Worm (Caenorhabditis elegans) whole organism, L4 larva: ENCODE measurements around the gene ril-2.

Experiments
- F37D6.2 ChIP-seq: sonication (generic microtip); optimal IDR thresholded peaks from 2 replicates; lab custom pipeline; 2016; ENCODE audit warnings: mild to moderate bottlenecking, missing genetic modification characterization, missing compliant biosample characterization
- F44E2.7 ChIP-seq: fragments of 200-800 bp; sonication (Bioruptor generic); IDR thresholded peaks from 2 replicates; pipeline ENCODE4 v2.1.2; 2022; ENCODE audit warnings: missing genetic modification characterization, missing compliant biosample characterization
- T20F7.1 ChIP-seq: fragments of 200-800 bp; sonication (Bioruptor generic); optimal IDR thresholded peaks from 2 replicates; lab custom pipeline; 2018; ENCODE audit warnings: mild to moderate bottlenecking, missing genetic modification characterization, missing compliant biosample characterization
- T26A8.4 ChIP-seq: fragments of 200-800 bp; sonication (Bioruptor generic); IDR thresholded peaks from 2 replicates; pipeline ENCODE4 v1.3.6; 2022; ENCODE audit warnings: missing genetic modification characterization, missing compliant biosample characterization
- Y5F2A.4 ChIP-seq: fragments of 200-800 bp; sonication (Bioruptor generic); optimal IDR thresholded peaks from 2 replicates; lab custom pipeline; 2018; ENCODE audit warnings: mild to moderate bottlenecking, missing genetic modification characterization, missing compliant biosample characterization
- Y75B8A.6 ChIP-seq: fragments of 200-800 bp; sonication (Bioruptor generic); IDR thresholded peaks from 2 replicates; pipeline ENCODE4 v1.3.6; 2022; ENCODE audit warnings: missing genetic modification reagents, missing genetic modification characterization, missing compliant biosample characterization
- ama-1 ChIP-seq: fragments of 150-350 bp; optimal IDR thresholded peaks from 2 replicates; lab custom pipeline; 2014; ENCODE audit warnings: inconsistent platforms, mixed read lengths
- ceh-82 ChIP-seq: sonication (generic microtip); optimal IDR thresholded peaks from 2 replicates; lab custom pipeline; 2017; ENCODE audit warnings: missing biosample characterization, missing genetic modification characterization
- daf-12 ChIP-seq: fragments of 150-350 bp; optimal IDR thresholded peaks from 2 replicates; lab custom pipeline; 2014; ENCODE audit warnings: missing biosample characterization, missing genetic modification reagents, missing genetic modification characterization
- daf-16 ChIP-seq, 3 experiments: sonication (generic microtip); optimal IDR thresholded peaks; 2 replicates each; lab custom pipeline; 2016 to 2017; ENCODE audit warnings: missing genetic modification characterization in 3 of 3, missing genetic modification reagents in 3 of 3, mild to moderate bottlenecking in 2 of 3, missing compliant biosample characterization in 2 of 3, missing biosample characterization in 1 of 3, moderate library complexity in 1 of 3
- dmd-8 ChIP-seq: fragments of 200-800 bp; sonication (Bioruptor generic); IDR thresholded peaks from 2 replicates; pipeline ENCODE4 v1.3.6; 2022; ENCODE audit warnings: missing genetic modification characterization, missing compliant biosample characterization
- duxl-1 ChIP-seq: sonication (generic microtip); optimal IDR thresholded peaks from 2 replicates; lab custom pipeline; 2016; ENCODE audit warnings: mild to moderate bottlenecking, missing genetic modification characterization, moderate library complexity, missing compliant biosample characterization; ENCODE audit not compliant: poor library complexity
- dve-1 ChIP-seq: sonication (generic microtip); optimal IDR thresholded peaks from 2 replicates; lab custom pipeline; 2017; ENCODE audit warnings: antibody characterized with exemption, mild to moderate bottlenecking, missing genetic modification characterization, missing compliant biosample characterization; ENCODE audit not compliant: insufficient read depth
- egl-27 ChIP-seq: sonication (generic microtip); optimal IDR thresholded peaks from 3 replicates; lab custom pipeline; 2017; ENCODE audit warnings: missing biosample characterization, missing genetic modification reagents, missing genetic modification characterization
- hlh-30 ChIP-seq: sonication (generic microtip); optimal IDR thresholded peaks from 2 replicates; lab custom pipeline; 2017; ENCODE audit warnings: antibody characterized with exemption, mild to moderate bottlenecking, missing genetic modification characterization, missing compliant biosample characterization; ENCODE audit not compliant: insufficient read depth
- lim-7 ChIP-seq: fragments of 200-800 bp; sonication (Bioruptor generic); IDR thresholded peaks from 2 replicates; pipeline ENCODE4 v1.3.6; 2022; ENCODE audit warnings: missing genetic modification characterization, missing compliant biosample characterization
- lin-1 ChIP-seq: fragments of 200-800 bp; sonication (Bioruptor generic); IDR thresholded peaks from 2 replicates; pipeline ENCODE4 v1.3.6; 2022; ENCODE audit warnings: missing genetic modification reagents, missing genetic modification characterization, missing compliant biosample characterization
- lin-15B ChIP-seq: fragments of 150-350 bp; sonication (generic microtip); optimal IDR thresholded peaks from 3 replicates; lab custom pipeline; 2014; ENCODE audit warnings: missing biosample characterization, missing genetic modification characterization
- lin-38 ChIP-seq: fragments of 200-800 bp; sonication (Bioruptor generic); IDR thresholded peaks from 2 replicates; pipeline ENCODE4 v1.3.6; 2022; ENCODE audit warnings: missing genetic modification reagents, missing genetic modification characterization, missing compliant biosample characterization
- lin-39 ChIP-seq: fragments of 150-350 bp; optimal IDR thresholded peaks from 2 replicates; lab custom pipeline; 2014; ENCODE audit warnings: missing biosample characterization, missing genetic modification reagents, missing genetic modification characterization
- lir-3 ChIP-seq: sonication (generic microtip); optimal IDR thresholded peaks from 2 replicates; lab custom pipeline; 2016; ENCODE audit warnings: mild to moderate bottlenecking, missing genetic modification characterization, missing compliant biosample characterization
- mdl-1 ChIP-seq, 2 experiments: fragments of 150-350 bp in 1 of 2; sonication (generic microtip) in 1 of 2; optimal IDR thresholded peaks; 2 replicates each; lab custom pipeline; 2014 to 2017; ENCODE audit warnings: missing biosample characterization in 2 of 2, missing genetic modification characterization in 2 of 2
- mdt-29 ChIP-seq: fragments of 200-800 bp; sonication (Bioruptor generic); IDR thresholded peaks from 2 replicates; pipeline ENCODE4 v1.3.6; 2022; ENCODE audit warnings: missing genetic modification reagents, missing genetic modification characterization, missing compliant biosample characterization
- mep-1 ChIP-seq: fragments of 150-350 bp; sonication (generic microtip); optimal IDR thresholded peaks from 3 replicates; lab custom pipeline; 2014; ENCODE audit warnings: missing biosample characterization, missing genetic modification characterization
- mxl-2 ChIP-seq: fragments of 200-800 bp; sonication (Bioruptor generic); conservative IDR thresholded peaks from 2 replicates; pipeline ENCODE4 v1.3.6; 2022; ENCODE audit warnings: missing genetic modification reagents, missing genetic modification characterization, missing compliant biosample characterization
- nhr-10 ChIP-seq: fragments of 150-350 bp; optimal IDR thresholded peaks from 2 replicates; lab custom pipeline; 2014; ENCODE audit warnings: missing biosample characterization, missing genetic modification characterization
- nhr-102 ChIP-seq: sonication (generic microtip); optimal IDR thresholded peaks from 2 replicates; lab custom pipeline; 2016; ENCODE audit warnings: mild to moderate bottlenecking, missing genetic modification characterization, moderate library complexity, missing compliant biosample characterization
- nhr-111 ChIP-seq: fragments of 200-800 bp; sonication (Bioruptor generic); optimal IDR thresholded peaks from 2 replicates; lab custom pipeline; 2018; ENCODE audit warnings: mild to moderate bottlenecking, missing genetic modification characterization, missing compliant biosample characterization
- nhr-25 ChIP-seq: sonication (generic microtip); optimal IDR thresholded peaks from 2 replicates; lab custom pipeline; 2017; ENCODE audit warnings: missing genetic modification characterization, mild to moderate bottlenecking, missing compliant biosample characterization, antibody characterized with exemption, moderate library complexity, borderline replicate concordance; ENCODE audit not compliant: insufficient read depth
- nhr-28 ChIP-seq: fragments of 150-350 bp; optimal IDR thresholded peaks from 2 replicates; lab custom pipeline; 2014; ENCODE audit warnings: missing biosample characterization, missing genetic modification characterization
- nhr-42 ChIP-seq: fragments of 200-800 bp; sonication (Bioruptor generic); IDR thresholded peaks from 2 replicates; pipeline ENCODE4 v1.3.6; 2022; ENCODE audit warnings: missing genetic modification characterization, missing compliant biosample characterization
- nhr-48 ChIP-seq: sonication (generic microtip); optimal IDR thresholded peaks from 2 replicates; lab custom pipeline; 2016; ENCODE audit warnings: mild to moderate bottlenecking, missing genetic modification characterization, missing compliant biosample characterization
- nhr-6 ChIP-seq: fragments of 150-350 bp; optimal IDR thresholded peaks from 2 replicates; lab custom pipeline; 2014; ENCODE audit warnings: missing biosample characterization, missing genetic modification characterization
- php-3 ChIP-seq: fragments of 200-800 bp; sonication (Bioruptor generic); IDR thresholded peaks from 2 replicates; pipeline ENCODE4 v1.3.6; 2022; ENCODE audit warnings: missing genetic modification reagents, missing genetic modification characterization, missing compliant biosample characterization
- pqm-1 ChIP-seq: sonication (generic microtip); optimal IDR thresholded peaks from 2 replicates; lab custom pipeline; 2017; ENCODE audit warnings: missing biosample characterization, missing genetic modification characterization
- sdz-12 ChIP-seq: fragments of 200-800 bp; sonication (Bioruptor generic); optimal IDR thresholded peaks from 2 replicates; lab custom pipeline; 2018; ENCODE audit warnings: mild to moderate bottlenecking, missing genetic modification characterization, missing compliant biosample characterization
- set-16 ChIP-seq: fragments of 200-800 bp; sonication (Bioruptor generic); IDR thresholded peaks from 2 replicates; pipeline ENCODE4 v1.3.6; 2022; ENCODE audit warnings: missing genetic modification reagents, missing genetic modification characterization, missing compliant biosample characterization
- snpc-1.2 ChIP-seq: fragments of 200-800 bp; sonication (Bioruptor generic); IDR thresholded peaks from 2 replicates; pipeline ENCODE4 v1.3.6; 2022; ENCODE audit warnings: missing genetic modification reagents, missing genetic modification characterization, missing compliant biosample characterization
- snpc-4 ChIP-seq: fragments of 150-350 bp; optimal IDR thresholded peaks from 2 replicates; lab custom pipeline; 2014; ENCODE audit warnings: missing biosample characterization, missing genetic modification characterization
- spr-1 ChIP-seq: sonication (generic microtip); optimal IDR thresholded peaks from 2 replicates; lab custom pipeline; 2016; ENCODE audit warnings: mild to moderate bottlenecking, missing genetic modification characterization, missing compliant biosample characterization
- spr-3 ChIP-seq: fragments of 200-800 bp; sonication (Bioruptor generic); optimal IDR thresholded peaks from 2 replicates; lab custom pipeline; 2018; ENCODE audit warnings: mild to moderate bottlenecking, missing genetic modification characterization, missing compliant biosample characterization
- tag-97 ChIP-seq: fragments of 200-800 bp; sonication (Bioruptor generic); IDR thresholded peaks from 2 replicates; pipeline ENCODE4 v1.3.6; 2022; ENCODE audit warnings: missing genetic modification characterization, missing compliant biosample characterization
- unc-130 ChIP-seq: sonication (generic microtip); optimal IDR thresholded peaks from 2 replicates; lab custom pipeline; 2016; ENCODE audit warnings: missing genetic modification reagents, missing genetic modification characterization, missing compliant biosample characterization
- unc-39 ChIP-seq: sonication (generic microtip); optimal IDR thresholded peaks from 2 replicates; lab custom pipeline; 2017; ENCODE audit warnings: missing biosample characterization, missing genetic modification characterization
- zag-1 ChIP-seq: fragments of 150-350 bp; optimal IDR thresholded peaks from 2 replicates; lab custom pipeline; 2014; ENCODE audit warnings: missing biosample characterization, missing genetic modification characterization
- zip-11 ChIP-seq: fragments of 200-800 bp; sonication (Bioruptor generic); IDR thresholded peaks from 2 replicates; pipeline ENCODE4 v1.3.6; 2022; ENCODE audit warnings: missing genetic modification characterization, missing compliant biosample characterization
- zip-2 ChIP-seq: fragments of 150-350 bp; optimal IDR thresholded peaks from 2 replicates; lab custom pipeline; 2014; ENCODE audit warnings: missing biosample characterization, missing genetic modification characterization
- ztf-11 ChIP-seq: fragments of 150-350 bp; optimal IDR thresholded peaks from 2 replicates; lab custom pipeline; 2014; ENCODE audit warnings: missing biosample characterization, missing genetic modification characterization
- ztf-7 ChIP-seq: fragments of 150-350 bp; optimal IDR thresholded peaks from 2 replicates; lab custom pipeline; 2014; ENCODE audit warnings: missing biosample characterization, missing genetic modification characterization

The ril-2 gene

ce11 chrV:12599510-12600242 is 719 bp upstream of the ril-2 start, which contains the start of gene C14C10.5 (continued):
- no peak for TF ChIP-seq mxl-2 (GFP tag; lab: Robert Waterston, UW)
- no peak for TF ChIP-seq nhr-25 (tag; lab: Kevin White, UChicago)
- TF ChIP-seq sdz-12 (GFP tag; lab: Kevin White, UChicago), result no peak
- TF ChIP-seq duxl-1 (tag; lab: Kevin White, UChicago), result no peak
- no peak for TF ChIP-seq ceh-82 (tag; lab: Kevin White, UChicago)
- no peak for TF ChIP-seq ztf-7
- TF ChIP-seq lim-7 (GFP tag; lab: Robert Waterston, UW), result no peak
- TF ChIP-seq daf-16 (GFP tag; optimal IDR thresholded peaks at IDR 0.05; lab: Kevin White, UChicago), result no peak
- peak; percentile 79 for TF ChIP-seq daf-16 (tag; optimal IDR thresholded peaks at IDR 0.05; lab: Kevin White, UChicago)
- no peak for TF ChIP-seq dmd-8 (GFP tag; lab: Robert Waterston, UW)
- no peak for TF ChIP-seq unc-130 (GFP tag; lab: Kevin White, UChicago)
- no peak for TF ChIP-seq daf-12
- TF ChIP-seq T20F7.1 (GFP tag; lab: Kevin White, UChicago), result peak; percentile 41
- TF ChIP-seq F37D6.2 (tag; lab: Kevin White, UChicago), result no peak
- TF ChIP-seq lin-15B (tag; lab: Kevin White, UChicago), result no peak
- peak; percentile 48 for TF ChIP-seq dve-1 (tag; lab: Kevin White, UChicago)
- no peak for TF ChIP-seq pqm-1
- no peak for TF ChIP-seq T26A8.4 (GFP tag; lab: Robert Waterston, UW)
- no peak for TF ChIP-seq F44E2.7 (GFP tag; lab: Robert Waterston, UW)
- no peak for TF ChIP-seq ama-1 (lab: Kevin White, UChicago)
- no peak for TF ChIP-seq zag-1
- no peak for TF ChIP-seq lin-39 (tag; lab: Kevin White, UChicago)
- TF ChIP-seq mdl-1 (tag; optimal IDR thresholded peaks at IDR 0.05; lab: Kevin White, UChicago), result peak in 1 of 2 experiments; percentile 33

ce11 chrV:12596795-12597194 is 2.2 kb downstream of the ril-2 start:
- TF ChIP-seq nhr-6 (tag; lab: Kevin White, UChicago) (peak; percentile 85), tag-97 (GFP tag; lab: Robert Waterston, UW) (no peak), duxl-1 (tag; lab: Kevin White, UChicago) (peak; percentile 26), nhr-42 (no peak), php-3 (GFP tag; lab: Robert Waterston, UW) (no peak), lin-1 (GFP tag; lab: Robert Waterston, UW) (peak; percentile 66; the same call in 1 of the 2 replicates), snpc-4 (tag; lab: Kevin White, UChicago) (no peak), zip-2 (peak; percentile 54), zip-11 (no peak), nhr-102 (tag; lab: Kevin White, UChicago) (peak; percentile 49), T20F7.1 (GFP tag; lab: Kevin White, UChicago) (peak; percentile 9), hlh-30 (tag; lab: Kevin White, UChicago) (no peak), mdt-29 (GFP tag; lab: Robert Waterston, UW) (no peak), mdl-1 (tag; optimal IDR thresholded peaks at IDR 0.05; lab: Kevin White, UChicago) (peak in 1 of 2 experiments; percentile 24), spr-3 (peak; percentile 17), nhr-111 (GFP tag; lab: Kevin White, UChicago) (peak; percentile 48), mep-1 (peak; percentile 49), ceh-82 (tag; lab: Kevin White, UChicago) (no peak), lir-3 (tag; lab: Kevin White, UChicago) (peak; percentile 13), unc-39 (no peak), Y75B8A.6 (GFP tag; lab: Robert Waterston, UW) (peak; percentile 60; the same call in 1 of the 2 replicates), nhr-10 (tag; lab: Kevin White, UChicago) (no peak), spr-1 (tag; lab: Kevin White, UChicago) (peak; percentile 61), snpc-1.2 (peak; percentile 68), set-16 (GFP tag; lab: Robert Waterston, UW) (0 out of 2 replicates have a peak, but pooled peaks have one; percentile 15), nhr-28 (tag; lab: Kevin White, UChicago) (peak; percentile 43), nhr-48 (tag; lab: Kevin White, UChicago) (peak; percentile 34), ztf-11 (no peak), Y5F2A.4 (GFP tag; lab: Kevin White, UChicago) (peak; percentile 7), egl-27 (tag; lab: Kevin White, UChicago) (no peak), lin-38 (peak; percentile 65)
